Fruit fly (Drosophila melanogaster): ENCODE data around the gene Mst36Fa.

Gene Mst36Fa

DNA sequence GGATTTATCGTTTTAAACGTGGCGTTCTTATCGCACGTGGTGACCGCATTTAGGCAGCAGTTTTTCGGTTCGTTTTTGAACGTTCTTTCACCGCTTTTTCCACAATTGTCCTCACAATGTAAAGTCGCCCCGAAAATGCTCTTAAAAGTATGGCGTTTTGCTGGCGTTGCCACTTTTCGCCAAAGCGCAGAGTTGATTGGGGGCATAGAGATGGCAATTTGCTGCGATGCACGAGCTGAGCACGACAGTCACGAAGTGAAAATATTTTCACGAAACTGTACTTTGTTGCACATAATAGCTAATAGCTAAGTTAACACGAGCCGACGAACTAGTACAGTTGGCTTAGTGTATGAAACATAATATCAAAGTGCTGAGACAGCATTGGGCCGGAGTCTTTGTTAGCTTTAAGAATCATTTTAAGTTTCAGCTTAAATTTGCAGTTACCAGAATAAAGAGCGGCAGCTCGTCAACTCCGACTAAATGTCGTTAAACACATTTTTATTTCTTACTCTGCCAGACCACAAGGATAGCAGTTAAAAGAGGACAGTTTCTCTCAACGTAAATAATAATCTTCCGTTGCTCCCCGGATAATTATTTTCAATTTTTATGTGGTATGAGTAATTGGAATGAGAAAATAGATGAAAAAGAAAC lies 12.0 kb upstream of the Mst36Fa start, which contains the start of gene msl-1 (continued):
- TF ChIP-seq CG3281 (GFP tag; optimal IDR thresholded peaks at IDR 0.05) (no peak), mirr (GFP tag; optimal IDR thresholded peaks at IDR 0.05) (no peak), CG10462 (GFP tag; optimal IDR thresholded peaks at IDR 0.05) (no peak), kay (GFP tag; optimal IDR thresholded peaks at IDR 0.05) (no peak), sc (optimal IDR thresholded peaks at IDR 0.05) (no peak), sc (GFP tag; optimal IDR thresholded peaks at IDR 0.05) (no peak), D19A (tag; optimal IDR thresholded peaks at IDR 0.05) (no peak), dmrt11E (tag; optimal IDR thresholded peaks at IDR 0.05) (no peak), h (optimal IDR thresholded peaks at IDR 0.05) (no peak), Hr78 (GFP tag; optimal IDR thresholded peaks at IDR 0.05) (no peak), lab (GFP tag; optimal IDR thresholded peaks at IDR 0.05) (no peak), CG9609 (GFP tag; optimal IDR thresholded peaks at IDR 0.05) (peak; percentile 20), CG4328 (GFP tag; optimal IDR thresholded peaks at IDR 0.05) (no peak)

DNA sequence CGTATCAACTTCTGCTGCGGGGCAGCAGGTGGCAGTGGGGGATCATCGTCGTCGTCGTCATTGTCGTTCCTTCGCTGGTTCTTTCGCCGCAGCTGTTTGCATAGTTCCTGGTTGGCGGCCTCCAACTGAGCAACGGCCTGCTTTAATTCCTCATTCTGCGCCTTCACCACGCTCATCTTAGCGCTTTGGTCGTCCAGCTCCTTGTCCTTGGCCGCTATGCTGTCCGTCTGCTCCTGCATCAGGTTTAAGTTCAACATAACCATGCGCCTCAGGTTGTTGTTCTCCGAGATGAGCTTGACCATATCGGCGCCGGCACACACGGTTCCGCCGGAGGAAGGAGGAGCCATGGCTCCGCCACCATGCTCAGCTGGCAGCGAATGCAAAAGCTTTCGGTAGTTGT lies 11.0 kb upstream of the Mst36Fa start:
- TF ChIP-seq CG11560 (tag; IDR thresholded peaks at IDR 0.05) (no peak), Optix (GFP tag; IDR thresholded peaks at IDR 0.05) (no peak), Lim3 (GFP tag; IDR thresholded peaks at IDR 0.05) (no peak), prd (optimal IDR thresholded peaks at IDR 0.05) (no peak), prd (GFP tag; IDR thresholded peaks at IDR 0.05) (0 out of 3 replicates have a peak, but pooled peaks have one; percentile 5), Med (GFP tag) (peak; percentile 20), Ada2b (GFP tag; IDR thresholded peaks at IDR 0.05) (no peak), Opbp (GFP tag; IDR thresholded peaks at IDR 0.05; ENCODE audit: partially characterized antibody) (0 out of 3 replicates have a peak, but pooled peaks have one; percentile 11), CG3995 (GFP tag; optimal IDR thresholded peaks at IDR 0.05) (no peak)

- TF ChIP-seq nau (GFP tag; optimal IDR thresholded peaks at IDR 0.05) (no peak), Vsx1 (GFP tag; optimal IDR thresholded peaks at IDR 0.05) (no peak), CG11504 (tag; optimal IDR thresholded peaks at IDR 0.05) (no peak), hkb (optimal IDR thresholded peaks at IDR 0.05) (no peak), hkb (GFP tag; IDR thresholded peaks at IDR 0.05) (no peak), Rfx (GFP tag; IDR thresholded peaks at IDR 0.05) (0 out of 2 replicates have a peak, but pooled peaks have one; percentile 29), CG3847 (GFP tag; IDR thresholded peaks at IDR 0.05) (peak; percentile 61), HmgD (GFP tag; optimal IDR thresholded peaks at IDR 0.05) (no peak), knrl (GFP tag; IDR thresholded peaks at IDR 0.05; ENCODE audit: partially characterized antibody) (no peak), Ets97D (GFP tag; optimal IDR thresholded peaks at IDR 0.05) (peak; percentile 55), Sin3A (optimal IDR thresholded peaks at IDR 0.05) (peak; percentile 7), twi (tag; optimal IDR thresholded peaks at IDR 0.05) (no peak), tin (GFP tag; optimal IDR thresholded peaks at IDR 0.05) (no peak), jing (GFP tag; optimal IDR thresholded peaks at IDR 0.05) (no peak), sqz (GFP tag; optimal IDR thresholded peaks at IDR 0.05) (peak; percentile 77), pzg (GFP tag; optimal IDR thresholded peaks at IDR 0.05) (peak; percentile 78), CG7556 (GFP tag; optimal IDR thresholded peaks at IDR 0.05) (no peak), Xbp1 (GFP tag; optimal IDR thresholded peaks at IDR 0.05) (no peak), Gsc (GFP tag; IDR thresholded peaks at IDR 0.05) (no peak), Ptx1 (GFP tag; IDR thresholded peaks at IDR 0.05) (no peak), yki (optimal IDR thresholded peaks at IDR 0.05) (no peak), Hr78 (GFP tag; optimal IDR thresholded peaks at IDR 0.05) (no peak), ac (GFP tag; optimal IDR thresholded peaks at IDR 0.05) (no peak), grn (GFP tag; optimal IDR thresholded peaks at IDR 0.05) (no peak), lbe (GFP tag; optimal IDR thresholded peaks at IDR 0.05) (no peak), seq (GFP tag; IDR thresholded peaks at IDR 0.05) (no peak), CG13296 (GFP tag; optimal IDR thresholded peaks at IDR 0.05) (no peak), CG9797 (GFP tag; optimal IDR thresholded peaks at IDR 0.05) (peak; percentile 60), CG8924 (tag; optimal IDR thresholded peaks at IDR 0.05) (no peak), Fer3 (tag; optimal IDR thresholded peaks at IDR 0.05) (no peak)
These were observed 5.1 kb upstream of the Mst36Fa start, which contains the start of gene tos for dm6 chr2L:18681903-18682302. tos (minus strand) TSS chr2L:18682075.

Measured in whole organism, embryonic.